Worm (Caenorhabditis elegans): ENCODE measurements around the gene pho-11.

ce11 chrII:9891031-9891689 lies 40.5 kb upstream of the pho-11 start, which contains the start of gene vgln-1:
- no peak for TF ChIP-seq mbf-1 (tag; optimal IDR thresholded peaks at IDR 0.05)
- TF ChIP-seq lsy-2 (tag; optimal IDR thresholded peaks at IDR 0.05): peak in 1 of 2 experiments; percentile 26
- peak; percentile 39 for TF ChIP-seq nhr-25 (tag; optimal IDR thresholded peaks at IDR 0.05)
- TF ChIP-seq F13H6.1 (tag; optimal IDR thresholded peaks at IDR 0.05): no peak

All from whole organism, L2 larva.